Worm (Caenorhabditis elegans): ENCODE results near the gene ceh-43.
A peak's percentile ranks its signal among the peaks of the same experiment; 100 is the strongest.

ceh-43 gene

DNA sequence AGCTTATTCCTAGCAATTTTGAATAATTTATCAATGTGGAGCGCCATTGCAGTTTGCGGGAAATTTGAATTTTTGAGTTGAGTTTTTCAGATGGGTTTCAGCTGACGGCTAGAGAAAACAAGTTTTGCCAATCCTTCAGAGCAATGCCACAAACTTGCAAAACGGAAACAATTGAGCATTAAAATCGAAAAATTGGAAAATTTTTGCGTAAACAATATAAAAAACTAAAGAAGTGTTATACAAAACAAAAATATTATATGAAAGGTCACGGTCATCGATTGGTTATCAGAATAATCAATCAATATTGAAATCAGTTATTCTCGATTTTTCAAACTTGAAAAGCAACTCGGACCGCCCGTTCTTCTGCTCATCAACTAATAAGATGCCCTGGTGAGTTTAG is 48.6 kb downstream of the ceh-43 start, which contains the start of gene R07E5.15:
Gene R07E5.15 (plus strand): TSS at position 301 of the 400 bp plus-strand sequence.
- TF ChIP-seq vab-15 (tag; optimal IDR thresholded peaks at IDR 0.05) (no peak), skn-1 (tag; optimal IDR thresholded peaks at IDR 0.05) (no peak), rnt-1 (tag; optimal IDR thresholded peaks at IDR 0.05) (no peak)

ce11 chrIII:4398463-4398862 is 51.3 kb downstream of the ceh-43 start, which contains the start of gene R07E5.6:
Gene R07E5.6, plus strand, starts transcription at chrIII:4398763.
- TF ChIP-seq efl-1 (optimal IDR thresholded peaks at IDR 0.05), result no peak
- TF ChIP-seq efl-1 (GFP tag; optimal IDR thresholded peaks at IDR 0.05 in 1 of 2), result peak in 1 of 2 experiments; percentile 37
- no peak for TF ChIP-seq isw-1 (GFP tag; IDR thresholded peaks at IDR 0.05)

DNA sequence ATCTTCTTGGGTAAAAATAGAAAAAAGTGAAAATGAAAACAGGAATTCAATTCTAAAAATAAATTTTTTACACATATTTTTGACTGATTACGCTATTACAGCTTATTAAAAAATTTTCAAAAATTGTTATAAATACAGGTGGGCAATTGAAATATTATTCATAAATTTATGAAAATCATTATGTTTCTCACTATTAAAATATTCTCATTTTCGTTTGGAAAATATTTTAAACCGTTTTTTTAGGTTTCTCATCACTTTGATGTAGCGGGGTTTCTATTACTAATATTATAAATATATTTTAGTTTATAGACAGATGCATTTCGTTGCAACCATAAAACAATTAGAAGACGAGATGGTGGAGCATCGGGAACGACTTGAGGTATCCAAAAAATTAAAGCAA is 52.6 kb downstream of the ceh-43 start, which contains the start of gene R07E5.5:
Gene R07E5.5 (plus strand): TSS at position 301 of the 400 bp plus-strand sequence.
- no peak for TF ChIP-seq fos-1 (tag; optimal IDR thresholded peaks at IDR 0.05)
- no peak for TF ChIP-seq lsy-2 (tag; optimal IDR thresholded peaks at IDR 0.05)
- no peak for TF ChIP-seq pqm-1 (tag; optimal IDR thresholded peaks at IDR 0.05)
- TF ChIP-seq dsc-1 (tag; optimal IDR thresholded peaks at IDR 0.05), result no peak
- no peak for TF ChIP-seq lin-39 (tag; optimal IDR thresholded peaks at IDR 0.05)
- no peak for TF ChIP-seq xbp-1 (tag; optimal IDR thresholded peaks at IDR 0.05)
- no peak for TF ChIP-seq nhr-77 (tag; optimal IDR thresholded peaks at IDR 0.05)
- no peak for TF ChIP-seq unc-98 (GFP tag; IDR thresholded peaks at IDR 0.05)
- no peak for TF ChIP-seq nhr-84 (tag; optimal IDR thresholded peaks at IDR 0.05)
- TF ChIP-seq nhr-76 (tag; optimal IDR thresholded peaks at IDR 0.05), result no peak
- TF ChIP-seq hpl-2 (GFP tag; optimal IDR thresholded peaks at IDR 0.05), result no peak
- no peak for TF ChIP-seq hlh-4 (tag; optimal IDR thresholded peaks at IDR 0.05)
- no peak for TF ChIP-seq fkh-4 (tag; optimal IDR thresholded peaks at IDR 0.05; ENCODE audit: borderline replicate concordance)
- no peak for TF ChIP-seq lir-3 (tag; optimal IDR thresholded peaks at IDR 0.05; ENCODE audit: poor library complexity)
